Worm (Caenorhabditis elegans): ENCODE results near the gene cest-3.

ce11 chrX:12216943-12217342, 24.5 kb upstream of the cest-3 start, which contains the start of gene C23H4.8:
- TF ChIP-seq ama-1 (optimal IDR thresholded peaks at IDR 0.05) (no peak), lin-15B (tag; optimal IDR thresholded peaks at IDR 0.05) (no peak), lsy-2 (tag; optimal IDR thresholded peaks at IDR 0.05) (no peak), sox-4 (tag; optimal IDR thresholded peaks at IDR 0.05) (no peak), pqm-1 (tag; optimal IDR thresholded peaks at IDR 0.05) (no peak), mep-1 (tag; optimal IDR thresholded peaks at IDR 0.05) (no peak), zag-1 (tag; optimal IDR thresholded peaks at IDR 0.05) (no peak), aly-2 (tag; optimal IDR thresholded peaks at IDR 0.05) (no peak), egl-27 (tag; optimal IDR thresholded peaks at IDR 0.05) (no peak), ztf-4 (tag; optimal IDR thresholded peaks at IDR 0.05) (no peak), blmp-1 (tag; optimal IDR thresholded peaks at IDR 0.05) (no peak)
